Worm (Caenorhabditis elegans): ENCODE results near the gene H34I24.1.

Gene H34I24.1

DNA sequence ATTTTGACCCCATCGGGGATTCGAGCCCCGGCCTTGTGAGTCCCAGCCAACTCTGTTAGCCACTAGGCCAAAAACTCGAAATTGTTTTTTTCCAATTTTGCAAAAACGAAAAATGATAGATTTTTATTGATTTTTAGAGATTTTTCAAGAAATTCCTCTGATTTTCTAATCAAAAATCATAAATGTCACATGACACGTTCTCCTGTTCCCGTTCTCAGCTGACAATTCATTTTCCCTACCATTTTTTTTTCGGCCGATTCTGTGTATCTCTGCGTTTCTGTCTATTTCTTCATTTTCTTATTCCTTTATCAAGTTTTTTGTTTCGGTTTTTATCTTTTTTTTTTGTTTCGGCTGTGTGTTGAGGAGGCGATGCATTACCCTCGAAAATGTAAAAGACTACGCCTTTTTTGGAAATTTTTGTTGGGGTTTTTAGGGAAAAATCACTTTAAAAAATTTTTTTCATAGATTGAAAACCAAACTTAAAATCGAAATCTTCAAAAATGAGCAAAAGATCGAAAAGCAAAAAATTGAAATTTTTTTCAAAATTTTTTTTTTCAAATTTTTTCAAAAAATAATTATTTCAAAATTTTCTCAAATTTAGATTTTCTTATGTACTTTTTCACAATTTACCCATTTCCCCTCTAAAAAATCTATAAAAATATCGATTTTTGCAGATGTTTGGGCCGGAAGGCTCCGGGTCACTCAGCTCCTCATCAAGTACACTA is 27.5 kb downstream of the H34I24.1 start, which contains the start of gene klf-1 (continued):
- TF ChIP-seq nhr-41 (GFP tag; IDR thresholded peaks at IDR 0.05) = no peak

DNA sequence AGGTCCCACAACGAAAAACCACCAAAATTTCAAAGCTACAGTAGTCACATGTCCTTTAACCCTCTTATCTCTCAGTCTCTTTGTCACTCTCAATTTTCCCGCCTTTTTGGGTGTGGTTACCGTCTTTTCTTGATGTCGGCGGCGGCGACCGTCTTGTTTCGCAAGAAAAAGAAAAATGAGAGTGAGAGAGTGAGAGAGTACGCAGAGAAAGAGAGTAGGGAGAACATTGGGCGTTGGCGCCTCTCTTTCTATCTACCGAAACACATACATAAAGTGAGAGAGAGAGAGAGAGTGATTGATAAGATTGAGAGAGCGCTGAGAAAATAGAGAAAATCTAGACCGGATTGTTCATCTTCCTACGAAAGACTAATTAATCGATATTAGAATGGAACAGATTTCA is 29.1 kb downstream of the H34I24.1 start:
- peak; percentile 24 for TF ChIP-seq jun-1 (tag; optimal IDR thresholded peaks at IDR 0.05)
- TF ChIP-seq saeg-2 (GFP tag; IDR thresholded peaks at IDR 0.05) = no peak
- TF ChIP-seq spr-1 (tag; optimal IDR thresholded peaks at IDR 0.05) = peak; percentile 19
- no peak for TF ChIP-seq lir-3 (tag; optimal IDR thresholded peaks at IDR 0.05)
- TF ChIP-seq hmg-1.1 (GFP tag; IDR thresholded peaks at IDR 0.05) = peak; percentile 44
- peak; percentile 83 for TF ChIP-seq hlh-30 (tag; optimal IDR thresholded peaks at IDR 0.05; ENCODE audit: insufficient read depth)
- TF ChIP-seq sdz-12 (GFP tag; optimal IDR thresholded peaks at IDR 0.05) = no peak
- TF ChIP-seq nhr-28 (tag; optimal IDR thresholded peaks at IDR 0.05) = peak; percentile 92
- no peak for TF ChIP-seq fos-1 (tag; optimal IDR thresholded peaks at IDR 0.05)
- TF ChIP-seq lim-7 (GFP tag; IDR thresholded peaks at IDR 0.05) = no peak
- peak; percentile 43 for TF ChIP-seq ceh-28 (tag; optimal IDR thresholded peaks at IDR 0.05)
- TF ChIP-seq D1046.2 (GFP tag; IDR thresholded peaks at IDR 0.05) = no peak
- peak; percentile 77 for TF ChIP-seq nhr-25 (tag; optimal IDR thresholded peaks at IDR 0.05; ENCODE audit: borderline replicate concordance, insufficient read depth)
- TF ChIP-seq ztf-7 (tag; optimal IDR thresholded peaks at IDR 0.05) = no peak
- TF ChIP-seq unc-62 (GFP tag; optimal IDR thresholded peaks at IDR 0.05 in 1 of 2) = peak in 1 of 2 experiments; percentile 42
- TF ChIP-seq unc-62 (tag; optimal IDR thresholded peaks at IDR 0.05) = no peak
- no peak for TF ChIP-seq duxl-1 (tag; optimal IDR thresholded peaks at IDR 0.05; ENCODE audit: poor library complexity)
- TF ChIP-seq T20F7.1 (GFP tag; optimal IDR thresholded peaks at IDR 0.05) = peak; percentile 69
- peak; percentile 88 for TF ChIP-seq mxl-3 (GFP tag; optimal IDR thresholded peaks at IDR 0.05)
- no peak for TF ChIP-seq fkh-10 (GFP tag; optimal IDR thresholded peaks at IDR 0.05)
- TF ChIP-seq lin-13 (GFP tag; optimal IDR thresholded peaks at IDR 0.05) = peak; percentile 67
- peak; percentile 85 for TF ChIP-seq pqm-1 (tag; optimal IDR thresholded peaks at IDR 0.05)
- TF ChIP-seq ZK546.5 (tag; optimal IDR thresholded peaks at IDR 0.05) = no peak
- TF ChIP-seq ztf-11 (tag; optimal IDR thresholded peaks at IDR 0.05) = no peak
- TF ChIP-seq R02D3.7 (tag; optimal IDR thresholded peaks at IDR 0.05) = no peak
- no peak for TF ChIP-seq mxl-2 (GFP tag; conservative IDR thresholded peaks at IDR 0.05)
- peak; percentile 80 for TF ChIP-seq nhr-48 (tag; optimal IDR thresholded peaks at IDR 0.05)
- peak; percentile 50 for TF ChIP-seq nhr-102 (tag; optimal IDR thresholded peaks at IDR 0.05)
- no peak for TF ChIP-seq dmd-8 (GFP tag; IDR thresholded peaks at IDR 0.05)
- no peak for TF ChIP-seq nhr-76 (tag; optimal IDR thresholded peaks at IDR 0.05)
- TF ChIP-seq ceh-82 (tag; optimal IDR thresholded peaks at IDR 0.05) = no peak
- TF ChIP-seq lin-15B (tag; optimal IDR thresholded peaks at IDR 0.05) = no peak
- TF ChIP-seq nhr-11 (tag; optimal IDR thresholded peaks at IDR 0.05) = peak; percentile 41
- TF ChIP-seq ceh-44 (GFP tag; IDR thresholded peaks at IDR 0.05) = no peak
- TF ChIP-seq lin-1 (GFP tag; IDR thresholded peaks at IDR 0.05) = peak; percentile 62
- TF ChIP-seq daf-16 (GFP tag; optimal IDR thresholded peaks at IDR 0.05) = peak in 1 of 2 experiments; percentile 35
- peak; percentile 80 for TF ChIP-seq daf-16 (tag; optimal IDR thresholded peaks at IDR 0.05)
- no peak for TF ChIP-seq unc-130 (GFP tag; optimal IDR thresholded peaks at IDR 0.05)
- no peak for TF ChIP-seq nhr-6 (tag; optimal IDR thresholded peaks at IDR 0.05)
- peak; percentile 46; the same call in 1 of the 2 replicates for TF ChIP-seq T26A8.4 (GFP tag; IDR thresholded peaks at IDR 0.05)
- no peak for TF ChIP-seq snpc-4 (tag; optimal IDR thresholded peaks at IDR 0.05)
- no peak for TF ChIP-seq daf-12 (tag; optimal IDR thresholded peaks at IDR 0.05)
- TF ChIP-seq cey-2 (tag; optimal IDR thresholded peaks at IDR 0.05; ENCODE audit: borderline replicate concordance, insufficient read depth) = no peak
- TF ChIP-seq zfp-2 (tag; optimal IDR thresholded peaks at IDR 0.05) = no peak
- TF ChIP-seq ces-1 (GFP tag; optimal IDR thresholded peaks at IDR 0.05) = no peak
- no peak for TF ChIP-seq attf-4 (tag; optimal IDR thresholded peaks at IDR 0.05)
- no peak for TF ChIP-seq madf-9 (GFP tag; conservative IDR thresholded peaks at IDR 0.05)
- no peak for TF ChIP-seq egl-27 (tag; optimal IDR thresholded peaks at IDR 0.05)
